Fruit fly (Drosophila melanogaster) S2 (cell line): ENCODE data around the gene CG7896.

Experiments
- CG8478 ChIP-seq: fragments of >200 bp; optimal IDR thresholded peaks from 2 replicates; lab custom pipeline; 2018
- CTCF ChIP-seq, 2 experiments: fragments of >200 bp; optimal IDR thresholded peaks; 2 replicates each; lab custom pipeline; 2018

dm6 chr3R:29995035-29995434, 11.8 kb downstream of the CG7896 start, which contains the start of the genes CG7903 and Sas-6:
- TF ChIP-seq CG8478 (lab: Kevin White, UChicago) (no peak), CTCF (optimal IDR thresholded peaks at IDR 0.05; lab: Kevin White, UChicago) (no peak)
